Fruit fly (Drosophila melanogaster) whole organism, embryonic: ENCODE results near the gene Ocrl.

Experiments
- CG11093 ChIP-seq: fragments of 200-800 bp; sonication (Bioruptor generic); IDR thresholded peaks from 3 replicates; pipeline ENCODE4 v1.3.6; 2022; ENCODE audit warnings: missing biosample characterization, missing genetic modification characterization
- CG11723 ChIP-seq: fragments of 200-800 bp; sonication (Bioruptor generic); optimal IDR thresholded peaks from 2 replicates; lab custom pipeline; 2017; ENCODE audit warnings: missing biosample characterization, mild to moderate bottlenecking, missing genetic modification characterization
- CG1233 ChIP-seq: fragments of 200-800 bp; sonication (Bioruptor generic); optimal IDR thresholded peaks from 4 replicates; lab custom pipeline; 2018; ENCODE audit warnings: missing biosample characterization, mild to moderate bottlenecking, missing genetic modification characterization
- CG12391 ChIP-seq: fragments of 200-800 bp; sonication (Bioruptor generic); optimal IDR thresholded peaks from 3 replicates; lab custom pipeline; 2018; ENCODE audit warnings: missing biosample characterization, mild to moderate bottlenecking, missing genetic modification characterization, moderate library complexity
- CG13894 ChIP-seq: fragments of 200-800 bp; sonication (Bioruptor generic); optimal IDR thresholded peaks from 3 replicates; lab custom pipeline; 2018; ENCODE audit warnings: missing biosample characterization, mild to moderate bottlenecking, missing genetic modification characterization, moderate library complexity
- CG16813 ChIP-seq: fragments of 200-800 bp; sonication (Bioruptor generic); IDR thresholded peaks from 3 replicates; pipeline ENCODE4 v1.3.6; 2022; ENCODE audit warnings: missing biosample characterization, missing genetic modification characterization; ENCODE audit not compliant: partially characterized antibody
- CG17328 ChIP-seq: fragments of 200-800 bp; sonication (Bioruptor generic); IDR thresholded peaks from 2 replicates; pipeline ENCODE4 v1.3.6; 2022; ENCODE audit warnings: missing biosample characterization, missing genetic modification characterization
- CG18619 ChIP-seq: fragments of 200-800 bp; sonication (Bioruptor generic); optimal IDR thresholded peaks from 3 replicates; lab custom pipeline; 2017; ENCODE audit warnings: missing biosample characterization, mild to moderate bottlenecking, missing genetic modification characterization
- CG30403 ChIP-seq: fragments of 200-800 bp; sonication (Bioruptor generic); optimal IDR thresholded peaks from 3 replicates; lab custom pipeline; 2016; ENCODE audit warnings: missing biosample characterization, missing genetic modification characterization
- CG31388 ChIP-seq: fragments of 200-800 bp; sonication (Bioruptor generic); optimal IDR thresholded peaks from 2 replicates; lab custom pipeline; 2016; ENCODE audit warnings: missing biosample characterization, missing genetic modification characterization
- CG32532 ChIP-seq: fragments of 200-800 bp; sonication (Bioruptor generic); IDR thresholded peaks from 2 replicates; pipeline ENCODE4 v1.3.6; 2022; ENCODE audit warnings: missing biosample characterization, missing genetic modification characterization
- CG3726 ChIP-seq: fragments of 200-800 bp; sonication (Bioruptor generic); IDR thresholded peaks from 3 replicates; pipeline ENCODE4, ENCODE4 v1.3.6; 2022; ENCODE audit warnings: missing biosample characterization, missing genetic modification characterization
- CG4360 ChIP-seq: fragments of 200-800 bp; sonication (Bioruptor generic); IDR thresholded peaks from 2 replicates; pipeline ENCODE4 v1.3.6; 2022; ENCODE audit warnings: missing biosample characterization, missing genetic modification characterization
- CG6175 ChIP-seq: fragments of 200-800 bp; sonication (Bioruptor generic); IDR thresholded peaks from 3 replicates; pipeline ENCODE4 v1.3.6; 2022; ENCODE audit warnings: missing biosample characterization, missing genetic modification characterization
- CG6654 ChIP-seq: fragments of 200-800 bp; sonication (Bioruptor generic); optimal IDR thresholded peaks from 2 replicates; lab custom pipeline; 2017; ENCODE audit warnings: missing biosample characterization, mild to moderate bottlenecking, missing genetic modification characterization
- CG8290 ChIP-seq, 3 experiments: fragments of 200-800 bp; sonication (Bioruptor generic); optimal IDR thresholded peaks; 2 replicates each; lab custom pipeline; 2016 to 2019; ENCODE audit warnings: missing biosample characterization in 3 of 3, missing genetic modification characterization in 3 of 3, mild to moderate bottlenecking in 2 of 3, moderate library complexity in 1 of 3
- CG8924 ChIP-seq: fragments of 200-800 bp; optimal IDR thresholded peaks from 3 replicates; lab custom pipeline; 2019; ENCODE audit warnings: missing biosample characterization, mild to moderate bottlenecking, missing genetic modification characterization, moderate library complexity
- CHES-1-like ChIP-seq: fragments of 200-800 bp; sonication (Bioruptor generic); optimal IDR thresholded peaks from 2 replicates; lab custom pipeline; 2016; ENCODE audit warnings: missing biosample characterization, missing genetic modification characterization
- CTCF ChIP-seq: fragments of 200-800 bp; sonication (Bioruptor generic); optimal IDR thresholded peaks from 2 replicates; lab custom pipeline; 2017; ENCODE audit warnings: missing biosample characterization, mild to moderate bottlenecking, missing genetic modification characterization, moderate library complexity
- CrebB ChIP-seq: fragments of 200-800 bp; sonication (Bioruptor generic); optimal IDR thresholded peaks from 3 replicates; lab custom pipeline; 2018; ENCODE audit warnings: missing biosample characterization, mild to moderate bottlenecking, missing genetic modification characterization
- D19A ChIP-seq: fragments of 200-800 bp; optimal IDR thresholded peaks from 3 replicates; lab custom pipeline; 2019; ENCODE audit warnings: missing biosample characterization, mild to moderate bottlenecking, missing genetic modification characterization, moderate library complexity
- Dip2 ChIP-seq: fragments of 200-800 bp; sonication (Bioruptor generic); IDR thresholded peaks from 2 replicates; pipeline ENCODE4 v1.3.6; 2022; ENCODE audit warnings: missing biosample characterization, missing genetic modification characterization
- Drgx ChIP-seq: fragments of 200-800 bp; sonication (Bioruptor generic); IDR thresholded peaks from 2 replicates; pipeline ENCODE4 v1.3.6; 2022; ENCODE audit warnings: missing biosample characterization, missing genetic modification characterization
- Ets65A ChIP-seq: fragments of 200-800 bp; sonication (Bioruptor generic); peaks from one replicate; lab custom pipeline; 2016; ENCODE audit warnings: missing biosample characterization, missing genetic modification characterization
- Gug ChIP-seq: fragments of 200-800 bp; sonication (Bioruptor generic); IDR thresholded peaks from 4 replicates; pipeline ENCODE4 v1.3.6; 2022; ENCODE audit warnings: missing biosample characterization, missing genetic modification characterization
- HLHmδ ChIP-seq: fragments of 200-800 bp; sonication (Bioruptor generic); optimal IDR thresholded peaks from 2 replicates; lab custom pipeline; 2018; ENCODE audit warnings: missing biosample characterization, mild to moderate bottlenecking, missing genetic modification characterization, moderate library complexity
- Hr39 ChIP-seq: fragments of >200 bp; optimal IDR thresholded peaks from 2 replicates; lab custom pipeline; 2017
- Hr78 ChIP-seq, 2 experiments: fragments of 200-800 bp in 1 of 2; fragments of >200 bp in 1 of 2; sonication (Bioruptor generic) in 1 of 2; optimal IDR thresholded peaks; 2 replicates each; lab custom pipeline; 2017 to 2019; ENCODE audit warnings: missing biosample characterization in 2 of 2, missing genetic modification characterization in 2 of 2, mild to moderate bottlenecking in 1 of 2, moderate library complexity in 1 of 2
- Max ChIP-seq: fragments of 200-800 bp; sonication (Bioruptor generic); optimal IDR thresholded peaks from 2 replicates; lab custom pipeline; 2016; ENCODE audit warnings: missing biosample characterization, mild to moderate bottlenecking, missing genetic modification characterization
- Med ChIP-seq: fragments of 200-800 bp; sonication (Bioruptor generic); peaks from one replicate; lab custom pipeline; 2016; ENCODE audit warnings: missing biosample characterization, missing genetic modification characterization, mild to moderate bottlenecking, inconsistent platforms, moderate library complexity
- NFAT ChIP-seq: fragments of 200-800 bp; sonication (Bioruptor generic); IDR thresholded peaks from 2 replicates; pipeline ENCODE4 v1.3.6; 2022; ENCODE audit warnings: missing biosample characterization, missing genetic modification characterization
- Rfx ChIP-seq: fragments of 200-800 bp; sonication (Bioruptor generic); IDR thresholded peaks from 2 replicates; pipeline ENCODE4 v1.3.6; 2022; ENCODE audit warnings: missing biosample characterization, missing genetic modification characterization
- Ssrp ChIP-seq: fragments of 200-800 bp; sonication (Bioruptor generic); optimal IDR thresholded peaks from 2 replicates; lab custom pipeline; 2018; ENCODE audit warnings: missing biosample characterization, mild to moderate bottlenecking, missing genetic modification characterization, moderate library complexity
- cg ChIP-seq: fragments of 200-800 bp; sonication (Bioruptor generic); optimal IDR thresholded peaks from 3 replicates; lab custom pipeline; 2019; ENCODE audit warnings: missing biosample characterization, mild to moderate bottlenecking, missing genetic modification characterization, moderate library complexity
- crp ChIP-seq, 2 experiments: fragments of 200-800 bp; sonication (Bioruptor generic); optimal IDR thresholded peaks; 2 replicates in 1 of 2; 3 replicates in 1 of 2; lab custom pipeline; 2017; ENCODE audit warnings: missing biosample characterization in 2 of 2, missing genetic modification characterization in 2 of 2, mild to moderate bottlenecking in 1 of 2, moderate library complexity in 1 of 2
- cwo ChIP-seq: fragments of 200-800 bp; sonication (Bioruptor generic); optimal IDR thresholded peaks from 3 replicates; lab custom pipeline; 2017; ENCODE audit warnings: missing biosample characterization, missing genetic modification characterization, mild to moderate bottlenecking, moderate library complexity, missing genetic modification reagents
- exex ChIP-seq: fragments of 200-800 bp; sonication (Bioruptor generic); optimal IDR thresholded peaks from 4 replicates; lab custom pipeline; 2018; ENCODE audit warnings: missing biosample characterization, mild to moderate bottlenecking, missing genetic modification characterization, moderate library complexity
- gce ChIP-seq: fragments of 200-800 bp; sonication (Bioruptor generic); IDR thresholded peaks from 3 replicates; pipeline ENCODE4 v1.3.6; 2022; ENCODE audit warnings: missing biosample characterization, missing genetic modification characterization
- ind ChIP-seq: fragments of 200-800 bp; sonication (Bioruptor generic); optimal IDR thresholded peaks from 3 replicates; lab custom pipeline; 2016; ENCODE audit warnings: missing biosample characterization, missing genetic modification characterization
- knrl ChIP-seq: fragments of 200-800 bp; sonication (Bioruptor generic); IDR thresholded peaks from 3 replicates; pipeline ENCODE4 v1.3.6; 2022; ENCODE audit warnings: missing biosample characterization, missing genetic modification characterization; ENCODE audit not compliant: partially characterized antibody
- lmd ChIP-seq: fragments of 200-800 bp; sonication (Bioruptor generic); IDR thresholded peaks from 2 replicates; pipeline ENCODE4 v1.3.6; 2022; ENCODE audit warnings: missing biosample characterization, missing genetic modification characterization
- odd ChIP-seq: fragments of 200-800 bp; sonication (Bioruptor generic); optimal IDR thresholded peaks from 2 replicates; lab custom pipeline; 2017; ENCODE audit warnings: missing biosample characterization, mild to moderate bottlenecking, missing genetic modification characterization
- pho ChIP-seq: fragments of 200-800 bp; sonication (Bioruptor generic); optimal IDR thresholded peaks from 2 replicates; lab custom pipeline; 2016; ENCODE audit warnings: missing biosample characterization, missing genetic modification characterization
- sens ChIP-seq: fragments of 200-800 bp; sonication (Bioruptor generic); peaks from one replicate; lab custom pipeline; 2016; ENCODE audit warnings: missing biosample characterization, missing genetic modification characterization
- sob ChIP-seq: fragments of 200-800 bp; sonication (Bioruptor generic); IDR thresholded peaks from 2 replicates; pipeline ENCODE4 v1.3.6; 2022; ENCODE audit warnings: missing biosample characterization, missing genetic modification characterization
- tgo ChIP-seq: fragments of 200-800 bp; sonication (Bioruptor generic); IDR thresholded peaks from 3 replicates; pipeline ENCODE4 v1.3.6; 2022; ENCODE audit warnings: missing biosample characterization, missing genetic modification characterization
- tio ChIP-seq: fragments of 200-800 bp; sonication (Bioruptor generic); optimal IDR thresholded peaks from 2 replicates; lab custom pipeline; 2017; ENCODE audit warnings: missing biosample characterization, missing genetic modification characterization, inconsistent platforms
- tll ChIP-seq, 2 experiments: fragments of 200-800 bp in 1 of 2; fragments of >200 bp in 1 of 2; sonication (Bioruptor generic) in 1 of 2; optimal IDR thresholded peaks; 2 replicates each; lab custom pipeline; 2017 to 2019; ENCODE audit warnings: missing biosample characterization in 2 of 2, missing genetic modification characterization in 2 of 2, mild to moderate bottlenecking in 1 of 2, moderate library complexity in 1 of 2
- unpg ChIP-seq: fragments of 200-800 bp; sonication (Bioruptor generic); optimal IDR thresholded peaks from 3 replicates; lab custom pipeline; 2018; ENCODE audit warnings: missing biosample characterization, mild to moderate bottlenecking, missing genetic modification characterization, moderate library complexity
- wek ChIP-seq: fragments of 200-800 bp; sonication (Bioruptor generic); optimal IDR thresholded peaks from 3 replicates; lab custom pipeline; 2018; ENCODE audit warnings: missing biosample characterization, mild to moderate bottlenecking, missing genetic modification characterization, moderate library complexity

The Ocrl gene

dm6 chrX:1964409-1965345 lies 41.9 kb downstream of the Ocrl start:
- no peak for TF ChIP-seq cwo (GFP tag; lab: Kevin White, UChicago)
- TF ChIP-seq CrebB (tag; lab: Kevin White, UChicago): no peak
- TF ChIP-seq CG17328 (GFP tag; lab: Robert Waterston, UW): no peak
- no peak for TF ChIP-seq CG30403 (GFP tag; lab: Kevin White, UChicago)
- TF ChIP-seq sob (GFP tag; lab: Robert Waterston, UW): no peak
- TF ChIP-seq CG6175 (GFP tag; lab: Robert Waterston, UW): no peak
- no peak for TF ChIP-seq CG31388 (GFP tag; lab: Kevin White, UChicago)
- no peak for TF ChIP-seq lmd (GFP tag; lab: Robert Waterston, UW)
- no peak for TF ChIP-seq tll (GFP tag; optimal IDR thresholded peaks at IDR 0.05; lab: Kevin White, UChicago)
- no peak for TF ChIP-seq odd (GFP tag; lab: Kevin White, UChicago)
- TF ChIP-seq Rfx (GFP tag; lab: Robert Waterston, UW): no peak
- no peak for TF ChIP-seq tio (GFP tag; lab: Kevin White, UChicago)
- TF ChIP-seq tgo (GFP tag; lab: Robert Waterston, UW): no peak
- no peak for TF ChIP-seq CG1233
- no peak for TF ChIP-seq CG32532 (GFP tag; lab: Robert Waterston, UW)
- no peak for TF ChIP-seq NFAT (GFP tag; lab: Robert Waterston, UW)
- no peak for TF ChIP-seq crp (GFP tag; optimal IDR thresholded peaks at IDR 0.05; lab: Kevin White, UChicago)
- no peak for TF ChIP-seq CG12391 (tag; lab: Kevin White, UChicago)
- TF ChIP-seq gce: no peak
- TF ChIP-seq CG8924: no peak
- no peak for TF ChIP-seq Max (GFP tag; lab: Kevin White, UChicago)
- no peak for TF ChIP-seq CHES-1-like (GFP tag; lab: Kevin White, UChicago)
- peak in 1 of 2 experiments; percentile 79 for TF ChIP-seq Hr78 (GFP tag; optimal IDR thresholded peaks at IDR 0.05; lab: Kevin White, UChicago)
- TF ChIP-seq Ets65A (GFP tag; lab: Kevin White, UChicago): no peak
- no peak for TF ChIP-seq Gug
- no peak for TF ChIP-seq CTCF (GFP tag; lab: Kevin White, UChicago)
- TF ChIP-seq CG8290 (GFP tag; optimal IDR thresholded peaks at IDR 0.05; lab: Kevin White, UChicago): no peak
- no peak for TF ChIP-seq CG8290 (tag; optimal IDR thresholded peaks at IDR 0.05; lab: Kevin White, UChicago)
- TF ChIP-seq CG18619: no peak
- no peak for TF ChIP-seq Hr39 (lab: Kevin White, UChicago)
- no peak for TF ChIP-seq CG6654 (GFP tag; lab: Kevin White, UChicago)
- no peak for TF ChIP-seq ind
- TF ChIP-seq Drgx (GFP tag; lab: Robert Waterston, UW): peak; percentile 27; the same call in 1 of the 2 replicates
- TF ChIP-seq wek: no peak
- TF ChIP-seq Med (GFP tag; lab: Kevin White, UChicago): peak; percentile 11
- TF ChIP-seq CG4360 (GFP tag; lab: Robert Waterston, UW): no peak
- TF ChIP-seq knrl (GFP tag; lab: Robert Waterston, UW): no peak
- no peak for TF ChIP-seq Dip2 (GFP tag; lab: Robert Waterston, UW)
- TF ChIP-seq D19A (tag; lab: Kevin White, UChicago): no peak
- TF ChIP-seq pho (GFP tag; lab: Kevin White, UChicago): no peak
- TF ChIP-seq CG11723 (GFP tag; lab: Kevin White, UChicago): no peak
- no peak for TF ChIP-seq cg (GFP tag; lab: Kevin White, UChicago)
- no peak for TF ChIP-seq unpg (GFP tag; lab: Kevin White, UChicago)
- TF ChIP-seq HLHmδ (GFP tag; lab: Kevin White, UChicago): no peak
- no peak for TF ChIP-seq exex (tag; lab: Kevin White, UChicago)
- no peak for TF ChIP-seq CG13894
- no peak for TF ChIP-seq CG16813 (GFP tag; lab: Robert Waterston, UW)
- TF ChIP-seq Ssrp: no peak
- TF ChIP-seq CG11093: no peak
- TF ChIP-seq sens (GFP tag; lab: Kevin White, UChicago): peak; percentile 18
- no peak for TF ChIP-seq CG3726 (GFP tag; lab: Robert Waterston, UW)
